Fruit fly (Drosophila melanogaster): ENCODE results near the gene CG16854.

The CG16854 gene

dm6 chr2L:11051644-11052492, 34.7 kb upstream of the CG16854 start:
- TF ChIP-seq Dll (optimal IDR thresholded peaks at IDR 0.05) (peak; percentile 53), usp (GFP tag; optimal IDR thresholded peaks at IDR 0.05) (no peak)

dm6 chr2L:11052493-11052788, 34.1 kb upstream of the CG16854 start:
- TF ChIP-seq Dll (optimal IDR thresholded peaks at IDR 0.05) (no peak), CG8478 (optimal IDR thresholded peaks at IDR 0.05) (no peak), usp (GFP tag; optimal IDR thresholded peaks at IDR 0.05) (no peak), psq (optimal IDR thresholded peaks at IDR 0.05) (no peak), pan (optimal IDR thresholded peaks at IDR 0.05) (no peak), EcR (GFP tag; optimal IDR thresholded peaks at IDR 0.05) (no peak)

- TF ChIP-seq usp (GFP tag; optimal IDR thresholded peaks at IDR 0.05) (no peak), CG8478 (optimal IDR thresholded peaks at IDR 0.05) (no peak)
These were observed 33.3 kb upstream of the CG16854 start for dm6 chr2L:11053018-11053807.

DNA sequence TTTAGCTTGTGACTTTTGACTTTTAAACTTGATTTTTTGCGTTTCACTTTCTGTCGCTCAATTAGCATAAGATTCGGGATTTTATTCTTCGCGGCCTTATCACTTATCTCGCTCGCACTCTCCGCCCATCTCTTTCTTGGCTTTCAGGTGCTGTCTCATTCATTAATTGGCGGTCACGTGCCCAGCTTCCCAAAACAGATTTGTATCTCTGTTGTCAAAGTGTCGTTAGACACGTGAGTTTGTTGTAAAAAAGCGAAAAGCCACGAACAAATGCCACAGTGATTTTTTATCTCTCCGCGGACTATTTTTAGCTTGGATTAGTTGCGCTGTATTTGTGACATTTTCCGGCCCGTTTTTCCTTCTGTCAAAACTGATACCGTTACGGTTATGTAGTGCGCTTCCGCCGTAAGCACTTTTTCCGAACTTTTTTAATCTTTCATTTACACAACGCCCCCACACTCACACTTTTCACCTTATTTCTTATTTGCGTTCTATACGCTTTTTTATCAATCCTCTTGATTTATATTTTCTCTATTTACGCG, 29.7 kb upstream of the CG16854 start:
- TF ChIP-seq psq (optimal IDR thresholded peaks at IDR 0.05) (no peak), Dll (optimal IDR thresholded peaks at IDR 0.05) (no peak), pan (optimal IDR thresholded peaks at IDR 0.05) (no peak), CG8478 (optimal IDR thresholded peaks at IDR 0.05) (no peak), usp (GFP tag; optimal IDR thresholded peaks at IDR 0.05) (no peak), EcR (GFP tag; optimal IDR thresholded peaks at IDR 0.05) (no peak)

DNA sequence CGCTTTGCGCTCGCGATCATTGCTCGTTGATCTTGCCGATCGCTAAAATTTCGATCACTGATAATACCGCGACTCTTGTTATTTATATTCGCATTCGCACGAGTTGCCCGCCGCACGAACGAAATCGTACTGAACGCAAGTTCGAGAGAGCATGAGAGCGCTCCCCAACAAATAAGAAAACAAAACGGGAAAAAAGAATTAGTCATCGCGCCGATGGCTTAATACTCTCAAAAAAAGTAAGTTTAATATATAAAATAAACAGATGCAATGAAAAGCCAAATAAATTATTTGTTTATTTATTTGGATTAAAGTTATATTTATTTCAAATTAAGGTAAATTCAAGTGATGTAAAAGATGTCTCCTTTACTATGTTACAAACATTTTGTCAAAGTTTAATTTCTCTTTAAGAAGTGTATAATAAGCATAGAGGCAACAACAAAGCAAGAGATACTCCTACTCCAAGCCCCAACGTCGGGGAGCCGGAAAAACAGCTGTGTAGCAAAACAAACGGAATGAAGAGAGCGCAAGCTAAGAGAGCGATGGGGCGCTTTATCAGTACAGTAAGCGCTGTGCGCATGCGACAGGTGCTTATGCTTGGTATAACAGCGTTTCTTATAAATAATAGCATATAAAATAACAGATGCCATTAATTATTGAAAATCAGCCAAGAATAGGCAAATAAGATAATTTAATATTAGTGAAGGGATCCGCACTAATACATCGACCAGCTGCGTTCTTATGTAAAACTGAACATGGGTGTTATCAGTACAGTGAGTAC, 29.0 kb upstream of the CG16854 start:
- TF ChIP-seq Dll (optimal IDR thresholded peaks at IDR 0.05): no peak
- no peak for TF ChIP-seq EcR (GFP tag; optimal IDR thresholded peaks at IDR 0.05)
- TF ChIP-seq pan (optimal IDR thresholded peaks at IDR 0.05): no peak
- TF ChIP-seq psq (optimal IDR thresholded peaks at IDR 0.05): no peak
- no peak for TF ChIP-seq usp (GFP tag; optimal IDR thresholded peaks at IDR 0.05)
- no peak for TF ChIP-seq CG8478 (optimal IDR thresholded peaks at IDR 0.05)

dm6 chr2L:11058111-11058665, 28.3 kb upstream of the CG16854 start:
- TF ChIP-seq EcR (GFP tag; optimal IDR thresholded peaks at IDR 0.05): no peak
- TF ChIP-seq Dll (optimal IDR thresholded peaks at IDR 0.05): no peak
- no peak for TF ChIP-seq usp (GFP tag; optimal IDR thresholded peaks at IDR 0.05)
- TF ChIP-seq psq (optimal IDR thresholded peaks at IDR 0.05): no peak

dm6 chr2L:11059206-11059605, 27.3 kb upstream of the CG16854 start:
- TF ChIP-seq psq (optimal IDR thresholded peaks at IDR 0.05): no peak
- TF ChIP-seq pan (optimal IDR thresholded peaks at IDR 0.05): no peak
- no peak for TF ChIP-seq EcR (GFP tag; optimal IDR thresholded peaks at IDR 0.05)

DNA sequence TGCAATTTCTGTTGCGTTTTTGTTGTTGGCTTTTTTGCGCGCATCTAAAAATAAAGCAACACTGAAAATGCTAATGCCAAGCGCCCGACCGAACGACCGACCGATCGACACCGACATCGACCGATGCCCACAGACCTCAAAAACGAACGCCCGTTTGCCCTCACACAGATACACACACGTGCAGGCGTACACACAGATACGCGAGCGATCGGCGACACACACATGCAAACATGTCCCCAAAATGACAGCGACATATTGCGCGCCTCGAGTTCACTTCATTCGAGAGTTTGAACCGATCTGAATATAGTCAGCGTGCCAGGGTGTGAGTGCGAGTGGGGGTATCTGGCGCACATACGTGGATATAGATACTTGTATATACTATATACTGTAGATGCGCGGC, 25.4 kb upstream of the CG16854 start:
- TF ChIP-seq psq (optimal IDR thresholded peaks at IDR 0.05) (no peak), usp (GFP tag; optimal IDR thresholded peaks at IDR 0.05) (no peak), EcR (GFP tag; optimal IDR thresholded peaks at IDR 0.05) (no peak), pan (optimal IDR thresholded peaks at IDR 0.05) (no peak), Dll (optimal IDR thresholded peaks at IDR 0.05) (no peak), CG8478 (optimal IDR thresholded peaks at IDR 0.05) (no peak)

dm6 chr2L:11065106-11065878, 21.2 kb upstream of the CG16854 start:
- no peak for TF ChIP-seq Dll (optimal IDR thresholded peaks at IDR 0.05)
- no peak for TF ChIP-seq psq (optimal IDR thresholded peaks at IDR 0.05)
- no peak for TF ChIP-seq CG8478 (optimal IDR thresholded peaks at IDR 0.05)
- peak; percentile 42 for TF ChIP-seq pan (optimal IDR thresholded peaks at IDR 0.05)
- TF ChIP-seq usp (GFP tag; optimal IDR thresholded peaks at IDR 0.05): no peak
- no peak for TF ChIP-seq EcR (GFP tag; optimal IDR thresholded peaks at IDR 0.05)

dm6 chr2L:11065932-11066823, 20.3 kb upstream of the CG16854 start:
- TF ChIP-seq CG8478 (optimal IDR thresholded peaks at IDR 0.05) (no peak), Dll (optimal IDR thresholded peaks at IDR 0.05) (no peak), pan (optimal IDR thresholded peaks at IDR 0.05) (no peak), usp (GFP tag; optimal IDR thresholded peaks at IDR 0.05) (no peak), psq (optimal IDR thresholded peaks at IDR 0.05) (no peak), EcR (GFP tag; optimal IDR thresholded peaks at IDR 0.05) (no peak)

Measured in whole organism.